Worm (Caenorhabditis elegans) whole organism, late embryonic: ENCODE results near the gene K01D12.1.

Experiments used
- K02D7.2 ChIP-seq: sonication (generic microtip); optimal IDR thresholded peaks from 2 replicates; lab custom pipeline; 2017; ENCODE audit warnings: mild to moderate bottlenecking, missing genetic modification characterization, missing compliant biosample characterization
- ahr-1 ChIP-seq: sonication (generic microtip); optimal IDR thresholded peaks from 2 replicates; lab custom pipeline; 2016; ENCODE audit warnings: missing genetic modification characterization, missing compliant biosample characterization
- ama-1 ChIP-seq: fragments of 150-350 bp; optimal IDR thresholded peaks from 2 replicates; lab custom pipeline; 2014
- ceh-14 ChIP-seq: sonication (generic microtip); optimal IDR thresholded peaks from 2 replicates; lab custom pipeline; 2016; ENCODE audit warnings: missing genotype, missing genetic modification characterization, missing compliant biosample characterization
- ceh-19 ChIP-seq: fragments of 200-800 bp; sonication (Bioruptor generic); optimal IDR thresholded peaks from 2 replicates; lab custom pipeline; 2018; ENCODE audit warnings: mild to moderate bottlenecking, missing genetic modification characterization, missing compliant biosample characterization
- ceh-22 ChIP-seq: sonication (generic microtip); optimal IDR thresholded peaks from 2 replicates; lab custom pipeline; 2017; ENCODE audit warnings: missing biosample characterization, missing genetic modification characterization
- ceh-31 ChIP-seq: sonication (generic microtip); optimal IDR thresholded peaks from 2 replicates; lab custom pipeline; 2016; ENCODE audit warnings: missing genetic modification characterization, missing compliant biosample characterization
- ceh-48 ChIP-seq: sonication (generic microtip); optimal IDR thresholded peaks from 2 replicates; lab custom pipeline; 2016; ENCODE audit warnings: missing genetic modification characterization, inconsistent platforms, missing compliant biosample characterization
- ceh-9 ChIP-seq: sonication (generic microtip); optimal IDR thresholded peaks from 2 replicates; lab custom pipeline; 2016; ENCODE audit warnings: mild to moderate bottlenecking, missing genetic modification characterization, inconsistent platforms, missing compliant biosample characterization
- che-1 ChIP-seq: sonication (generic microtip); optimal IDR thresholded peaks from 2 replicates; lab custom pipeline; 2016; ENCODE audit warnings: mild to moderate bottlenecking, missing genetic modification characterization, missing compliant biosample characterization
- dmd-4 ChIP-seq: sonication (generic microtip); optimal IDR thresholded peaks from 2 replicates; lab custom pipeline; 2016; ENCODE audit warnings: borderline replicate concordance, missing genetic modification characterization, missing compliant biosample characterization
- elt-4 ChIP-seq: sonication (generic microtip); optimal IDR thresholded peaks from 2 replicates; lab custom pipeline; 2016; ENCODE audit warnings: missing genetic modification characterization, missing compliant biosample characterization
- ets-4 ChIP-seq: sonication (generic microtip); optimal IDR thresholded peaks from 2 replicates; lab custom pipeline; 2016; ENCODE audit warnings: missing genetic modification characterization, missing compliant biosample characterization
- eyg-1 ChIP-seq: sonication (generic microtip); optimal IDR thresholded peaks from 2 replicates; lab custom pipeline; 2016; ENCODE audit warnings: missing genotype, missing genetic modification characterization, missing compliant biosample characterization
- fax-1 ChIP-seq: sonication (generic microtip); optimal IDR thresholded peaks from 2 replicates; lab custom pipeline; 2016; ENCODE audit warnings: missing genotype, missing genetic modification characterization, missing compliant biosample characterization
- fkh-10 ChIP-seq: fragments of 150-350 bp; optimal IDR thresholded peaks from 2 replicates; lab custom pipeline; 2014; ENCODE audit warnings: missing biosample characterization, missing genetic modification reagents, missing genetic modification characterization
- fkh-6 ChIP-seq: sonication (generic microtip); optimal IDR thresholded peaks from 2 replicates; lab custom pipeline; 2016; ENCODE audit warnings: missing genetic modification characterization, missing compliant biosample characterization
- hlh-13 ChIP-seq: fragments of 200-800 bp; sonication (Bioruptor generic); optimal IDR thresholded peaks from 2 replicates; lab custom pipeline; 2018; ENCODE audit warnings: mild to moderate bottlenecking, missing genetic modification characterization, missing compliant biosample characterization
- hlh-15 ChIP-seq: sonication (generic microtip); optimal IDR thresholded peaks from 2 replicates; lab custom pipeline; 2016; ENCODE audit warnings: missing genetic modification characterization, missing compliant biosample characterization
- hlh-30 ChIP-seq: sonication (generic microtip); optimal IDR thresholded peaks from 2 replicates; lab custom pipeline; 2017; ENCODE audit warnings: antibody characterized with exemption, missing genetic modification characterization, missing compliant biosample characterization; ENCODE audit not compliant: insufficient read depth
- hlh-6 ChIP-seq: sonication (generic microtip); optimal IDR thresholded peaks from 2 replicates; lab custom pipeline; 2016; ENCODE audit warnings: missing genotype, missing genetic modification characterization, missing compliant biosample characterization
- madf-2 ChIP-seq: sonication (generic microtip); optimal IDR thresholded peaks from 2 replicates; lab custom pipeline; 2017; ENCODE audit warnings: missing genetic modification characterization, missing compliant biosample characterization
- nhr-11 ChIP-seq: fragments of 150-350 bp; optimal IDR thresholded peaks from 2 replicates; lab custom pipeline; 2014; ENCODE audit warnings: missing biosample characterization, missing genetic modification characterization
- nhr-232 ChIP-seq: sonication (generic microtip); optimal IDR thresholded peaks from 2 replicates; lab custom pipeline; 2016; ENCODE audit warnings: missing genetic modification characterization, missing compliant biosample characterization
- npax-4 ChIP-seq: sonication (generic microtip); optimal IDR thresholded peaks from 2 replicates; lab custom pipeline; 2016; ENCODE audit warnings: missing genetic modification characterization, missing compliant biosample characterization
- odd-2 ChIP-seq: sonication (generic microtip); optimal IDR thresholded peaks from 2 replicates; lab custom pipeline; 2017; ENCODE audit warnings: antibody characterized with exemption, mild to moderate bottlenecking, missing genetic modification characterization, missing compliant biosample characterization
- pag-3 ChIP-seq: sonication (generic microtip); optimal IDR thresholded peaks from 2 replicates; lab custom pipeline; 2016; ENCODE audit warnings: missing compliant biosample characterization, missing genetic modification characterization, borderline replicate concordance
- pros-1 ChIP-seq: fragments of 150-350 bp; optimal IDR thresholded peaks from 2 replicates; lab custom pipeline; 2014; ENCODE audit warnings: missing biosample characterization, missing genetic modification reagents, missing genetic modification characterization
- rnt-1 ChIP-seq: sonication (generic microtip); optimal IDR thresholded peaks from 2 replicates; lab custom pipeline; 2016; ENCODE audit warnings: missing genetic modification characterization, missing compliant biosample characterization
- sdc-2 ChIP-seq: sonication (generic microtip); optimal IDR thresholded peaks from 2 replicates; lab custom pipeline; 2016; ENCODE audit warnings: missing genotype, missing genetic modification characterization, missing compliant biosample characterization
- sox-2 ChIP-seq: fragments of 200-800 bp; sonication (Bioruptor generic); IDR thresholded peaks from 2 replicates; pipeline ENCODE4 v1.3.6; 2022; ENCODE audit warnings: missing genetic modification reagents, missing genetic modification characterization, missing compliant biosample characterization
- sox-4 ChIP-seq: sonication (generic microtip); optimal IDR thresholded peaks from 2 replicates; lab custom pipeline; 2017; ENCODE audit warnings: mild to moderate bottlenecking, missing genetic modification characterization, inconsistent platforms, missing compliant biosample characterization
- syd-9 ChIP-seq: sonication (generic microtip); optimal IDR thresholded peaks from 2 replicates; lab custom pipeline; 2016; ENCODE audit warnings: mild to moderate bottlenecking, missing genetic modification characterization, moderate library complexity, missing compliant biosample characterization
- tbx-7 ChIP-seq: sonication (generic microtip); optimal IDR thresholded peaks from 2 replicates; lab custom pipeline; 2016; ENCODE audit warnings: missing genotype, missing genetic modification characterization, missing compliant biosample characterization
- ttx-3 ChIP-seq: sonication (generic microtip); optimal IDR thresholded peaks from 2 replicates; lab custom pipeline; 2016; ENCODE audit warnings: missing genetic modification reagents, missing genetic modification characterization, missing compliant biosample characterization
- unc-3 ChIP-seq, 2 experiments: fragments of 200-800 bp in 1 of 2; sonication (Bioruptor generic) in 1 of 2; sonication (generic microtip) in 1 of 2; conservative IDR thresholded peaks in 1 of 2; optimal IDR thresholded peaks in 1 of 2; 2 replicates each; pipeline versions ENCODE4 v1.3.6 to Lab custom; 2016 to 2022; ENCODE audit warnings: missing compliant biosample characterization in 2 of 2, missing genetic modification characterization in 2 of 2, missing genetic modification reagents in 1 of 2
- unc-42 ChIP-seq: sonication (generic microtip); optimal IDR thresholded peaks from 2 replicates; lab custom pipeline; 2016; ENCODE audit warnings: missing genotype, missing genetic modification characterization, missing compliant biosample characterization
- unc-55 ChIP-seq: sonication (generic microtip); optimal IDR thresholded peaks from 2 replicates; lab custom pipeline; 2017; ENCODE audit warnings: missing biosample characterization, missing genetic modification reagents, missing genetic modification characterization
- zip-5 ChIP-seq: sonication (generic microtip); optimal IDR thresholded peaks from 2 replicates; lab custom pipeline; 2016; ENCODE audit warnings: missing genetic modification characterization, missing compliant biosample characterization

The K01D12.1 gene

DNA sequence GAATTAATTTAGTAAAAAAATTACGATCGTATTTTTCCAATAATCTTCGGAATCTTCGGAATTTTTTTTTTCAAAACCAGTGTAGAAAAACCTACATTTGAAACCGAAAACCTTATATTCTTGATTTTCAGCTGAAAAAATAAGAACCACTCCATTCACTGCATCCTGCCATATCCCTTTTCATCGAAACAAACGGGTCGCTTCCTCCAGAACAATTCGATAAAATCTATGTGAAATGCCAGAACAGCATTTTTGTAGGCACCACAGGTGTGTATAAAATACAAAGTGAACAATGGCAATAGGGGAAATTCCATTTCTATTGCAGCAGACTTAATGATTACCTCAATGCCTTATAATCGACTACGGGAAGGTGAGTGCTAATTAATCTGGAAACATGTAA is at the start of gene K01D12.1:
K01D12.1 (plus strand) TSS at position 301 of the 400 bp plus-strand sequence.
- no peak for TF ChIP-seq hlh-6 (tag; lab: Kevin White, UChicago)
- no peak for TF ChIP-seq ets-4
- no peak for TF ChIP-seq hlh-15 (tag; lab: Kevin White, UChicago)
- TF ChIP-seq dmd-4 (tag; lab: Kevin White, UChicago), result no peak
- TF ChIP-seq sdc-2 (tag; lab: Kevin White, UChicago), result no peak
- TF ChIP-seq unc-55 (GFP tag; lab: Kevin White, UChicago), result no peak
- no peak for TF ChIP-seq pros-1 (tag; lab: Kevin White, UChicago)
- TF ChIP-seq nhr-232 (tag; lab: Kevin White, UChicago), result no peak
- TF ChIP-seq ceh-19 (GFP tag; lab: Kevin White, UChicago), result no peak
- TF ChIP-seq, all 69 proteins: peak for 0

DNA sequence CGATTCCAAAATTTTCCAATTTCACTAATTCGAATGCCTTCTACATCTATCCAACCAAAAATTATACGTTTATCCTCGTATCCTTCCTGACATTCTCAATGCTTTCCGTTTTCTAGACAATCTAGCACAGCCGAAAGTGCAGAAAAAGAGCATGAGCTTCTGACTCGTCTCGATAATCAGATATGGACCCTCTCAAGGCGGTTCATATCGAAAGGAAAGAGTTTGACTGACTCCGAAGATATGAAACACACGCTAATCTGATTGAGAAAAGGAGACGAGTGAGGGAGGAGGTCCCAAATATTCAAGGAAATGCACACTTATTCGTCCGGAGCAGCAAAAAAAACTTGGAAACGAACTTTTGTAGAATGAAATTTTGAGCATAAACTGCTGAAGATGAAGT is 48.2 kb upstream of the K01D12.1 start:
- TF ChIP-seq nhr-232 (tag; lab: Kevin White, UChicago), result no peak
- no peak for TF ChIP-seq npax-4 (tag; lab: Kevin White, UChicago)
- no peak for TF ChIP-seq sox-4
- TF ChIP-seq unc-42 (tag; lab: Kevin White, UChicago), result peak; percentile 75
- no peak for TF ChIP-seq syd-9 (tag; lab: Kevin White, UChicago)
- no peak for TF ChIP-seq ceh-14 (tag; lab: Kevin White, UChicago)
- TF ChIP-seq, all 69 proteins: peak for 1

DNA sequence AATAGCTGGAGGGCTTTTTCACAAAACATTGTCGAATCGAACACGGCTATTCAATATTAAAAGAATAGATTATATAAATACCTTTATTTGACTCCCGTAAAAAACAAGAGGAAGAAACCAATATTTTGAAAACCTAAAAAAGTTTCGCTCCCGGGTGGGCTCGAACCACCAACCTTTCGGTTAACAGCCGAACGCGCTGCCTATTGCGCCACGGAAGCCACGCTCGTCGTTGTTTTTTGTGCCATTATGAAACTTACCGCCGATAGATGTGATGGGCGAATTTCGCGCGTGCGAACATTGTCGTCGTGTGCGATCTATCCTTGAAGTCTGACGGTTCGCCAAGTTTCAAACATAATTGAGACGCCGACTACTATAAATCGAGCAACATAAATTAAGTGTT is 45.5 kb upstream of the K01D12.1 start:
- TF ChIP-seq ceh-31 (tag; lab: Kevin White, UChicago), result no peak
- TF ChIP-seq fkh-10 (GFP tag; lab: Kevin White, UChicago), result no peak
- peak; percentile 16 for TF ChIP-seq hlh-13 (GFP tag; lab: Kevin White, UChicago)
- TF ChIP-seq fkh-6 (tag; lab: Kevin White, UChicago), result no peak
- TF ChIP-seq unc-3 (GFP tag; conservative IDR thresholded peaks at IDR 0.05; lab: Robert Waterston, UW), result no peak
- TF ChIP-seq unc-3 (tag; optimal IDR thresholded peaks at IDR 0.05; lab: Kevin White, UChicago), result no peak
- no peak for TF ChIP-seq hlh-15 (tag; lab: Kevin White, UChicago)
- no peak for TF ChIP-seq nhr-11
- TF ChIP-seq ttx-3 (tag; lab: Kevin White, UChicago), result no peak
- TF ChIP-seq madf-2 (tag; lab: Kevin White, UChicago), result peak; percentile 22
- no peak for TF ChIP-seq sdc-2 (tag; lab: Kevin White, UChicago)
- TF ChIP-seq sox-2 (GFP tag; lab: Robert Waterston, UW), result no peak
- TF ChIP-seq ets-4, result no peak
- TF ChIP-seq zip-5 (tag; lab: Kevin White, UChicago), result no peak
- TF ChIP-seq ceh-22, result no peak
- peak; percentile 40 for TF ChIP-seq che-1
- TF ChIP-seq ceh-48 (tag; lab: Kevin White, UChicago), result no peak

DNA sequence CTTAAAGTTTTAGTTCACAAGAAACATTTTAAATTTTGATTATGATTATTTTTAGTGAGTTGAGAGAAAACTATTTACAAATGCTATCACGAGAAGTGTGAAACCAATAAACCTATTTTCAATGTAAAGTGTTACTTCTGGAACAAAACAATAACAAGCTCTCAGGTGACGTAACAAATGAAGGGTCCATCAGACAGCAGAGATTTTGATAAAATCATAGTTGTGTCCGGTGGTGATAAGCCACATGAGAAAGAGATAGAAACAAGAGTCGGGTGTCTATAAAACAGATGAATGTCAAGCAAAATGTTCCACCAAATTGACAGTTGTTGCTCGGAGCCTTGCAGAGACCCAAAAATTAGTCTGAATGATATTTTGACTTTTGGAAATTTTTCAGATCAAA is 43.0 kb upstream of the K01D12.1 start:
- TF ChIP-seq ets-4 (no peak), eyg-1 (tag; lab: Kevin White, UChicago) (no peak), unc-3 (GFP tag; conservative IDR thresholded peaks at IDR 0.05; lab: Robert Waterston, UW) (no peak), unc-3 (tag; optimal IDR thresholded peaks at IDR 0.05; lab: Kevin White, UChicago) (no peak), sdc-2 (tag; lab: Kevin White, UChicago) (no peak), unc-55 (GFP tag; lab: Kevin White, UChicago) (peak; percentile 4), ceh-19 (GFP tag; lab: Kevin White, UChicago) (no peak), fax-1 (tag; lab: Kevin White, UChicago) (no peak), ceh-14 (tag; lab: Kevin White, UChicago) (no peak)
- TF ChIP-seq, all 69 proteins: peak for 1

DNA sequence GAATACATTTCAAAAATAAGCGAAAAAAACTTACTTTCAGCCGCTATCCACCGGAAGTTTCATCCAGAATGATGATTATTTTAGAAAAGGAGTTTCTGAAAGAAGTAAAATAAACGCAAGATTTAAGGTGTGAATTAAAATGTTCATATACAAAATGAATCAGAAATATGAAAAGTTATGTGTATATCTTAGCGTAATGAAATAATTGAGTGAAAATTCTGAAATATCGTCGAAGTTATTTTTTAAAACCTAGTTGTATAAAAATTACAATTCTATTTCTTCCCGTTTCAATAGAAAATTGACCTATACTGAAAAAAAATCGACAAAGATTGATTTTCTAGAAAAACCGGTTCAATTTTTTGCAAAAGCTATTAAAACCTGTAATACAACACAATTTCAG is 39.5 kb upstream of the K01D12.1 start, which contains the start of gene twk-13:
twk-13 (minus strand) TSS at position 101 of the 400 bp plus-strand sequence.
- TF ChIP-seq ahr-1 (tag; lab: Kevin White, UChicago) (no peak), odd-2 (tag; lab: Kevin White, UChicago) (no peak), ceh-48 (tag; lab: Kevin White, UChicago) (no peak), fkh-10 (GFP tag; lab: Kevin White, UChicago) (no peak), pros-1 (tag; lab: Kevin White, UChicago) (no peak), fkh-6 (tag; lab: Kevin White, UChicago) (no peak), elt-4 (no peak), ceh-22 (no peak), K02D7.2 (tag; lab: Kevin White, UChicago) (no peak), rnt-1 (no peak), pag-3 (no peak), ceh-31 (tag; lab: Kevin White, UChicago) (no peak), ceh-9 (no peak), tbx-7 (tag; lab: Kevin White, UChicago) (no peak), hlh-30 (tag; lab: Kevin White, UChicago) (no peak), ama-1 (lab: Kevin White, UChicago) (no peak)
